Worm (Caenorhabditis elegans) whole organism, L4/young adult: ENCODE results near the gene frm-8.

Experiments
- W03F9.2 ChIP-seq: fragments of 150-350 bp; optimal IDR thresholded peaks from 2 replicates; lab custom pipeline; 2014; ENCODE audit warnings: missing biosample characterization, missing genetic modification characterization
- dao-5 ChIP-seq: sonication (generic microtip); optimal IDR thresholded peaks from 2 replicates; lab custom pipeline; 2016; ENCODE audit warnings: missing genotype, missing genetic modification characterization, moderate library complexity, missing compliant biosample characterization
- him-1 ChIP-seq: sonication (generic microtip); optimal IDR thresholded peaks from 2 replicates; lab custom pipeline; 2016; ENCODE audit warnings: missing genotype, missing genetic modification reagents, missing genetic modification characterization, missing compliant biosample characterization

ce11 chrIII:3224102-3224501 lies 5.2 kb upstream of the frm-8 start:
- TF ChIP-seq him-1 (tag; lab: Kevin White, UChicago) (no peak), W03F9.2 (no peak), dao-5 (tag; lab: Kevin White, UChicago) (no peak)
